Worm (Caenorhabditis elegans) whole organism, L1 larva: Measurements from ENCODE around the gene F21C10.11.

ENCODE experiments used
- C04F5.9 ChIP-seq: sonication (generic microtip); optimal IDR thresholded peaks from 2 replicates; lab custom pipeline; 2016; ENCODE audit warnings: missing genetic modification characterization, missing compliant biosample characterization
- C16A3.4 ChIP-seq: fragments of 150-350 bp; optimal IDR thresholded peaks from 2 replicates; lab custom pipeline; 2014; ENCODE audit warnings: missing biosample characterization, missing genetic modification characterization
- Y116A8C.19 ChIP-seq: sonication (generic microtip); optimal IDR thresholded peaks from 2 replicates; lab custom pipeline; 2016; ENCODE audit warnings: missing compliant biosample characterization, missing genetic modification characterization, borderline replicate concordance
- aha-1 ChIP-seq: fragments of 150-350 bp; optimal IDR thresholded peaks from 2 replicates; lab custom pipeline; 2014; ENCODE audit warnings: missing biosample characterization, missing genetic modification characterization
- alr-1 ChIP-seq: fragments of 200-800 bp; sonication (Bioruptor generic); optimal IDR thresholded peaks from 2 replicates; lab custom pipeline; 2018; ENCODE audit warnings: borderline replicate concordance, mild to moderate bottlenecking, missing genetic modification characterization, missing compliant biosample characterization
- ceh-63 ChIP-seq: fragments of 200-800 bp; sonication (Bioruptor generic); optimal IDR thresholded peaks from 2 replicates; lab custom pipeline; 2018; ENCODE audit warnings: mild to moderate bottlenecking, missing genetic modification characterization, missing compliant biosample characterization
- ceh-82 ChIP-seq, 3 experiments: fragments of 150-350 bp in 1 of 3; sonication (generic microtip) in 2 of 3; optimal IDR thresholded peaks; 2 replicates each; lab custom pipeline; 2014 to 2017; ENCODE audit warnings: missing biosample characterization in 3 of 3, missing genetic modification characterization in 3 of 3
- ces-1 ChIP-seq: fragments of 150-350 bp; optimal IDR thresholded peaks from 2 replicates; lab custom pipeline; 2014; ENCODE audit warnings: missing biosample characterization, missing genetic modification reagents, missing genetic modification characterization
- dpl-1 ChIP-seq, 3 experiments: fragments of 150-350 bp in 2 of 3; sonication (generic microtip) in 1 of 3; optimal IDR thresholded peaks; 2 replicates each; lab custom pipeline; 2014 to 2017; ENCODE audit warnings: missing biosample characterization in 3 of 3, missing genetic modification characterization in 3 of 3, missing genetic modification reagents in 3 of 3
- dsc-1 ChIP-seq: sonication (generic microtip); optimal IDR thresholded peaks from 2 replicates; lab custom pipeline; 2016; ENCODE audit warnings: mild to moderate bottlenecking, missing genetic modification characterization, missing compliant biosample characterization
- efl-1 ChIP-seq, 4 experiments: fragments of 150-350 bp; optimal IDR thresholded peaks in 3 of 4; peaks in 1 of 4; 1 replicate in 1 of 4; 2 replicates in 3 of 4; lab custom pipeline; 2014; ENCODE audit warnings: missing biosample characterization in 2 of 4, missing genetic modification characterization in 2 of 4, missing genetic modification reagents in 2 of 4
- fos-1 ChIP-seq: fragments of 150-350 bp; optimal IDR thresholded peaks from 2 replicates; lab custom pipeline; 2014; ENCODE audit warnings: missing biosample characterization, missing genetic modification characterization
- grh-1 ChIP-seq: fragments of 200-800 bp; sonication (Bioruptor generic); IDR thresholded peaks from 2 replicates; pipeline ENCODE4 v1.3.6; 2022; ENCODE audit warnings: missing genetic modification reagents, missing genetic modification characterization, missing compliant biosample characterization
- hlh-4 ChIP-seq: sonication (generic microtip); optimal IDR thresholded peaks from 2 replicates; lab custom pipeline; 2016; ENCODE audit warnings: mild to moderate bottlenecking, missing genetic modification characterization, missing compliant biosample characterization
- hpl-2 ChIP-seq: fragments of 150-350 bp; optimal IDR thresholded peaks from 2 replicates; lab custom pipeline; 2014; ENCODE audit warnings: missing biosample characterization, missing genetic modification reagents, missing genetic modification characterization
- lin-13 ChIP-seq: fragments of 150-350 bp; optimal IDR thresholded peaks from 2 replicates; lab custom pipeline; 2014; ENCODE audit warnings: missing biosample characterization, missing genetic modification reagents, missing genetic modification characterization
- lin-14 ChIP-seq: fragments of 200-800 bp; sonication (Bioruptor generic); optimal IDR thresholded peaks from 2 replicates; lab custom pipeline; 2018; ENCODE audit warnings: mild to moderate bottlenecking, missing genetic modification characterization, moderate library complexity, missing compliant biosample characterization
- lin-15B ChIP-seq: fragments of 150-350 bp; sonication (generic microtip); optimal IDR thresholded peaks from 3 replicates; lab custom pipeline; 2014; ENCODE audit warnings: missing biosample characterization, missing genetic modification characterization
- lin-39 ChIP-seq: fragments of 150-350 bp; optimal IDR thresholded peaks from 2 replicates; lab custom pipeline; 2014; ENCODE audit warnings: missing biosample characterization, missing genetic modification reagents, missing genetic modification characterization
- lir-3 ChIP-seq: sonication (generic microtip); optimal IDR thresholded peaks from 2 replicates; lab custom pipeline; 2016; ENCODE audit warnings: mild to moderate bottlenecking, missing genetic modification characterization, moderate library complexity, missing compliant biosample characterization; ENCODE audit not compliant: poor library complexity
- mef-2 ChIP-seq: fragments of 150-350 bp; optimal IDR thresholded peaks from 2 replicates; lab custom pipeline; 2014; ENCODE audit warnings: missing biosample characterization, missing genetic modification characterization
- mep-1 ChIP-seq: fragments of 150-350 bp; optimal IDR thresholded peaks from 2 replicates; lab custom pipeline; 2014; ENCODE audit warnings: missing biosample characterization, missing genetic modification characterization
- nhr-11 ChIP-seq: fragments of 150-350 bp; optimal IDR thresholded peaks from 2 replicates; lab custom pipeline; 2014; ENCODE audit warnings: missing biosample characterization, missing genetic modification characterization
- nhr-19 ChIP-seq: fragments of 200-800 bp; sonication (Bioruptor generic); conservative IDR thresholded peaks from 2 replicates; pipeline ENCODE4 v1.3.6; 2022; ENCODE audit warnings: missing genetic modification characterization, missing compliant biosample characterization
- nhr-28 ChIP-seq: fragments of 150-350 bp; optimal IDR thresholded peaks from 2 replicates; lab custom pipeline; 2014; ENCODE audit warnings: missing biosample characterization, missing genetic modification characterization
- nhr-47 ChIP-seq: sonication (generic microtip); optimal IDR thresholded peaks from 2 replicates; lab custom pipeline; 2016; ENCODE audit warnings: mild to moderate bottlenecking, missing genetic modification characterization, moderate library complexity, missing compliant biosample characterization
- nhr-71 ChIP-seq: sonication (generic microtip); optimal IDR thresholded peaks from 2 replicates; lab custom pipeline; 2016; ENCODE audit warnings: mild to moderate bottlenecking, missing genetic modification characterization, moderate library complexity, missing compliant biosample characterization
- nhr-76 ChIP-seq: sonication (generic microtip); optimal IDR thresholded peaks from 2 replicates; lab custom pipeline; 2017; ENCODE audit warnings: missing biosample characterization, missing genetic modification characterization
- nhr-77 ChIP-seq: fragments of 150-350 bp; optimal IDR thresholded peaks from 2 replicates; lab custom pipeline; 2014; ENCODE audit warnings: missing biosample characterization, missing genetic modification characterization
- nhr-84 ChIP-seq: sonication (generic microtip); optimal IDR thresholded peaks from 2 replicates; lab custom pipeline; 2017; ENCODE audit warnings: missing biosample characterization, missing genetic modification characterization
- nhr-85 ChIP-seq: sonication (generic microtip); peaks from one replicate; lab custom pipeline; 2016; ENCODE audit warnings: missing genetic modification characterization, inconsistent platforms, missing compliant biosample characterization
- nhr-90 ChIP-seq: sonication (generic microtip); optimal IDR thresholded peaks from 2 replicates; lab custom pipeline; 2016; ENCODE audit warnings: mild to moderate bottlenecking, missing genetic modification characterization, missing compliant biosample characterization; ENCODE audit not compliant: poor library complexity
- pag-3 ChIP-seq: sonication (generic microtip); optimal IDR thresholded peaks from 2 replicates; lab custom pipeline; 2017; ENCODE audit warnings: missing genetic modification characterization, mild to moderate bottlenecking, missing compliant biosample characterization, antibody characterized with exemption, borderline replicate concordance; ENCODE audit not compliant: insufficient read depth
- pax-3 ChIP-seq: fragments of 200-800 bp; sonication (Bioruptor generic); optimal IDR thresholded peaks from 2 replicates; lab custom pipeline; 2018; ENCODE audit warnings: mild to moderate bottlenecking, missing genetic modification characterization, moderate library complexity, missing compliant biosample characterization
- skn-1 ChIP-seq: fragments of 150-350 bp; optimal IDR thresholded peaks from 2 replicates; lab custom pipeline; 2014; ENCODE audit warnings: missing biosample characterization, missing genetic modification characterization
- snpc-4 ChIP-seq: fragments of 150-350 bp; optimal IDR thresholded peaks from 2 replicates; lab custom pipeline; 2014; ENCODE audit warnings: missing biosample characterization, missing genetic modification characterization
- sox-4 ChIP-seq: sonication (generic microtip); optimal IDR thresholded peaks from 2 replicates; lab custom pipeline; 2016; ENCODE audit warnings: missing genetic modification characterization, missing compliant biosample characterization
- sptf-1 ChIP-seq: fragments of 150-350 bp; optimal IDR thresholded peaks from 2 replicates; lab custom pipeline; 2014; ENCODE audit warnings: missing biosample characterization, missing genetic modification characterization
- tlp-1 ChIP-seq: fragments of 150-350 bp; optimal IDR thresholded peaks from 2 replicates; lab custom pipeline; 2014; ENCODE audit warnings: missing biosample characterization, missing genetic modification characterization
- unc-130 ChIP-seq: fragments of 150-350 bp; optimal IDR thresholded peaks from 2 replicates; lab custom pipeline; 2017; ENCODE audit warnings: missing biosample characterization, missing genetic modification characterization, inconsistent platforms
- unc-62 ChIP-seq: fragments of 150-350 bp; optimal IDR thresholded peaks from 2 replicates; lab custom pipeline; 2014; ENCODE audit warnings: missing biosample characterization, missing genetic modification reagents, missing genetic modification characterization
- unc-98 ChIP-seq: fragments of 200-800 bp; sonication (Bioruptor generic); IDR thresholded peaks from 2 replicates; pipeline ENCODE4 v1.3.6; 2022; ENCODE audit warnings: missing genetic modification characterization, missing compliant biosample characterization
- xbp-1 ChIP-seq: sonication (generic microtip); optimal IDR thresholded peaks from 2 replicates; lab custom pipeline; 2016; ENCODE audit warnings: missing genetic modification characterization, missing compliant biosample characterization
- zag-1 ChIP-seq: fragments of 150-350 bp; optimal IDR thresholded peaks from 2 replicates; lab custom pipeline; 2014; ENCODE audit warnings: missing biosample characterization, missing genetic modification characterization
- ztf-4 ChIP-seq: fragments of 150-350 bp; optimal IDR thresholded peaks from 2 replicates; lab custom pipeline; 2014; ENCODE audit warnings: missing biosample characterization, missing genetic modification characterization

The F21C10.11 gene

DNA sequence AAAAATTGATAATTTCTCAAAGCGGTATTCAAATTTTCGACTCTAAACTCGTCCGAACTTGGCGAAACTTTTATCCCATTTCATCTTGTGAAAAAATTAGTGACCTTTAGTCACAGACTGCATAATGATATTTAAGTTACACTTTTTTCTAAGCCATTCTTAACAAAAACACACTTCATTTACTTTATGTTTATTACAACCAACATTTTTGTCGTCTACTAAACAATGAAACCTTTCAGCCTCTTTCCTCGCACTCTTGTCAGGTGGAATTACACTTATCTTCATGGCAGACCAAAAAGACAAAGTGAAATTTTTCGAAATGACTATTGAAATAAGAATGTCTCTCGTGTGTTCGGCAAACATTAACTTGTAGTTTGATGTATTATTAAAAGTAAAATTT lies 40.6 kb downstream of the F21C10.11 start (continued):
- TF ChIP-seq alr-1 (tag; lab: Kevin White, UChicago) = no peak
- TF ChIP-seq nhr-84 (tag; lab: Kevin White, UChicago) = no peak
- no peak for TF ChIP-seq skn-1 (tag; lab: Kevin White, UChicago)
- TF ChIP-seq ces-1 = no peak
- no peak for TF ChIP-seq nhr-76 (tag; lab: Kevin White, UChicago)
- TF ChIP-seq mef-2 (tag; lab: Kevin White, UChicago) = no peak
- no peak for TF ChIP-seq nhr-28 (tag; lab: Kevin White, UChicago)
- TF ChIP-seq sox-4 = no peak
- TF ChIP-seq dpl-1 (GFP tag; optimal IDR thresholded peaks at IDR 0.05; lab: Kevin White, UChicago) = no peak
- no peak for TF ChIP-seq aha-1
- TF ChIP-seq zag-1 = no peak
- peak; percentile 10 for TF ChIP-seq nhr-90
- no peak for TF ChIP-seq hpl-2 (GFP tag; lab: Kevin White, UChicago)
- peak; percentile 6 for TF ChIP-seq lin-14 (GFP tag; lab: Kevin White, UChicago)
- TF ChIP-seq lin-15B (tag; lab: Kevin White, UChicago) = no peak
- TF ChIP-seq lir-3 (tag; lab: Kevin White, UChicago) = no peak
- no peak for TF ChIP-seq lin-39
- no peak for TF ChIP-seq C16A3.4 (tag; lab: Kevin White, UChicago)
- TF ChIP-seq ztf-4 (tag; lab: Kevin White, UChicago) = no peak
- TF ChIP-seq efl-1 (optimal IDR thresholded peaks at IDR 0.05; lab: Kevin White, UChicago) = peak in 1 of 2 experiments; percentile 11
- no peak for TF ChIP-seq efl-1 (GFP tag; optimal IDR thresholded peaks at IDR 0.05 in 1 of 2; lab: Kevin White, UChicago)
- 0 out of 2 replicates have a peak, but pooled peaks have one; percentile 5 for TF ChIP-seq nhr-19 (GFP tag; lab: Robert Waterston, UW)
- TF ChIP-seq unc-98 (GFP tag; lab: Robert Waterston, UW) = no peak
- no peak for TF ChIP-seq pax-3 (tag; lab: Kevin White, UChicago)
- TF ChIP-seq pag-3 = no peak
- TF ChIP-seq ceh-82 (tag; optimal IDR thresholded peaks at IDR 0.05; lab: Kevin White, UChicago) = no peak
- TF ChIP-seq tlp-1 = no peak
- TF ChIP-seq unc-62 (GFP tag; lab: Kevin White, UChicago) = no peak
- TF ChIP-seq grh-1 (GFP tag; lab: Robert Waterston, UW) = no peak
- TF ChIP-seq nhr-77 (tag; lab: Kevin White, UChicago) = no peak
- TF ChIP-seq snpc-4 (tag; lab: Kevin White, UChicago) = no peak
- TF ChIP-seq Y116A8C.19 = no peak
- no peak for TF ChIP-seq lin-13 (GFP tag; lab: Kevin White, UChicago)
- TF ChIP-seq xbp-1 (tag; lab: Kevin White, UChicago) = no peak
- TF ChIP-seq dsc-1 (tag; lab: Kevin White, UChicago) = no peak
- peak; percentile 50 for TF ChIP-seq nhr-71 (tag; lab: Kevin White, UChicago)
- peak; percentile 70 for TF ChIP-seq nhr-85 (tag; lab: Kevin White, UChicago)
- no peak for TF ChIP-seq mep-1
- no peak for TF ChIP-seq C04F5.9 (tag; lab: Kevin White, UChicago)
- TF ChIP-seq ceh-63 (GFP tag; lab: Kevin White, UChicago) = no peak
- TF ChIP-seq nhr-11 (tag; lab: Kevin White, UChicago) = no peak
- TF ChIP-seq hlh-4 (tag; lab: Kevin White, UChicago) = no peak
- TF ChIP-seq unc-130 = no peak
- peak; percentile 21 for TF ChIP-seq nhr-47 (tag; lab: Kevin White, UChicago)
- TF ChIP-seq sptf-1 (tag; lab: Kevin White, UChicago) = no peak
- TF ChIP-seq fos-1 = no peak
